Fruit fly (Drosophila melanogaster) whole organism, wandering third instar larva: Measurements from ENCODE around the gene TwdlO.

Source experiments
- Abd-B ChIP-seq: fragments of >200 bp; optimal IDR thresholded peaks from 2 replicates; lab custom pipeline; 2017; ENCODE audit warnings: missing biosample characterization, missing genetic modification characterization
- CG32264 ChIP-seq: fragments of 200-800 bp; sonication (Bioruptor generic); optimal IDR thresholded peaks from 2 replicates; lab custom pipeline; 2016; ENCODE audit warnings: missing biosample characterization, missing genetic modification characterization
- CG9705 ChIP-seq: fragments of 200-800 bp; sonication (Bioruptor generic); optimal IDR thresholded peaks from 2 replicates; lab custom pipeline; 2018; ENCODE audit warnings: missing biosample characterization, mild to moderate bottlenecking, missing genetic modification characterization
- CrebA ChIP-seq: fragments of 200-800 bp; sonication (Bioruptor generic); optimal IDR thresholded peaks from 2 replicates; lab custom pipeline; 2016; ENCODE audit warnings: missing biosample characterization, mild to moderate bottlenecking, missing genetic modification characterization, borderline replicate concordance
- Dfd ChIP-seq: fragments of >200 bp; optimal IDR thresholded peaks from 2 replicates; lab custom pipeline; 2017; ENCODE audit warnings: missing biosample characterization, missing genetic modification characterization
- Dif ChIP-seq: fragments of 200-275, 200-300 bp; sonication (Bioruptor generic); optimal IDR thresholded peaks from 2 replicates; lab custom pipeline; 2018; ENCODE audit warnings: missing biosample characterization, missing genetic modification characterization; ENCODE audit not compliant: partially characterized antibody
- GATAd ChIP-seq: sonication (Bioruptor generic); optimal IDR thresholded peaks from 2 replicates; lab custom pipeline; 2016; ENCODE audit warnings: missing biosample characterization, missing genetic modification characterization
- HLH106 ChIP-seq: fragments of 200-800 bp; optimal IDR thresholded peaks from 3 replicates; lab custom pipeline; 2019; ENCODE audit warnings: missing biosample characterization, mild to moderate bottlenecking, missing genetic modification characterization, moderate library complexity
- Hnf4 ChIP-seq: fragments of 200-800 bp; sonication (Bioruptor generic); optimal IDR thresholded peaks from 2 replicates; lab custom pipeline; 2016; ENCODE audit warnings: missing biosample characterization, mild to moderate bottlenecking, missing genetic modification characterization
- Hr83 ChIP-seq: fragments of 200-300 bp; sonication (Bioruptor generic); optimal IDR thresholded peaks from 2 replicates; lab custom pipeline; 2016; ENCODE audit warnings: missing biosample characterization, mild to moderate bottlenecking, missing genetic modification characterization, moderate library complexity; ENCODE audit not compliant: poor library complexity, severe bottlenecking
- Jra ChIP-seq: sonication (Bioruptor generic); optimal IDR thresholded peaks from 2 replicates; lab custom pipeline; 2016; ENCODE audit warnings: missing biosample characterization, missing genetic modification characterization
- Mio ChIP-seq: sonication (Bioruptor generic); optimal IDR thresholded peaks from 2 replicates; lab custom pipeline; 2016; ENCODE audit warnings: missing biosample characterization, missing genetic modification characterization
- Myc ChIP-seq: fragments of >200 bp; optimal IDR thresholded peaks from 2 replicates; lab custom pipeline; 2017
- N ChIP-seq: fragments of >200 bp; optimal IDR thresholded peaks from 2 replicates; lab custom pipeline; 2018; ENCODE audit warnings: missing biosample characterization, missing external identifiers, missing genetic modification characterization
- OdsH ChIP-seq: fragments of 200-800 bp; sonication (Bioruptor generic); optimal IDR thresholded peaks from 2 replicates; lab custom pipeline; 2016; ENCODE audit warnings: missing biosample characterization, mild to moderate bottlenecking, missing genetic modification characterization
- Sp1 ChIP-seq: fragments of 200-800 bp; sonication (Bioruptor generic); optimal IDR thresholded peaks from 3 replicates; lab custom pipeline; 2019; ENCODE audit warnings: missing biosample characterization, mild to moderate bottlenecking, missing genetic modification characterization, moderate library complexity
- Vsx2 ChIP-seq: fragments of 200-300, 225-300 bp; sonication (Bioruptor generic); optimal IDR thresholded peaks from 2 replicates; lab custom pipeline; 2018; ENCODE audit warnings: missing biosample characterization, missing genetic modification characterization; ENCODE audit not compliant: partially characterized antibody
- br ChIP-seq: fragments of 200-800 bp; sonication (Bioruptor generic); optimal IDR thresholded peaks from 2 replicates; lab custom pipeline; 2016; ENCODE audit warnings: missing biosample characterization, missing genetic modification characterization
- brk ChIP-seq: fragments of 200-800 bp; sonication (Bioruptor generic); optimal IDR thresholded peaks from 2 replicates; lab custom pipeline; 2016; ENCODE audit warnings: missing biosample characterization, mild to moderate bottlenecking, missing genetic modification characterization
- dl ChIP-seq, 2 experiments: fragments of 175-275, 200-275 bp in 1 of 2; fragments of 200-275 bp in 1 of 2; sonication (Bioruptor generic); optimal IDR thresholded peaks; lab custom pipeline; 2018; ENCODE audit warnings: mild to moderate bottlenecking in 2 of 2, missing biosample characterization in 2 of 2, missing genetic modification characterization in 2 of 2, moderate library complexity in 2 of 2; ENCODE audit not compliant: partially characterized antibody in 2 of 2, insufficient read depth in 1 of 2
- dsf ChIP-seq: sonication (Bioruptor generic); optimal IDR thresholded peaks from 2 replicates; lab custom pipeline; 2016; ENCODE audit warnings: missing biosample characterization, missing genetic modification characterization, borderline replicate concordance
- ey ChIP-seq: fragments of 200-800 bp; sonication (Bioruptor generic); optimal IDR thresholded peaks from 2 replicates; lab custom pipeline; 2016; ENCODE audit warnings: missing biosample characterization, missing genetic modification characterization
- h ChIP-seq: fragments of 200-800 bp; sonication (Bioruptor generic); optimal IDR thresholded peaks from 3 replicates; lab custom pipeline; 2016; ENCODE audit warnings: missing biosample characterization, mild to moderate bottlenecking, missing genetic modification characterization
- jim ChIP-seq: fragments of 175-275, 200-325 bp; sonication (Bioruptor generic); optimal IDR thresholded peaks from 2 replicates; lab custom pipeline; 2016; ENCODE audit warnings: missing biosample characterization, mild to moderate bottlenecking, missing genetic modification characterization
- psq ChIP-seq: fragments of 200-800 bp; sonication (Bioruptor generic); optimal IDR thresholded peaks from 3 replicates; lab custom pipeline; 2017; ENCODE audit warnings: missing biosample characterization, mild to moderate bottlenecking, missing genetic modification characterization, moderate library complexity
- sage ChIP-seq: fragments of 200-800 bp; sonication (Bioruptor generic); optimal IDR thresholded peaks from 2 replicates; lab custom pipeline; 2016; ENCODE audit warnings: missing biosample characterization, mild to moderate bottlenecking, missing genetic modification characterization
- sv ChIP-seq: fragments of 200-800 bp; sonication (Bioruptor generic); optimal IDR thresholded peaks from 3 replicates; lab custom pipeline; 2016; ENCODE audit warnings: missing biosample characterization, missing genetic modification characterization
- tai ChIP-seq: sonication (Bioruptor generic); optimal IDR thresholded peaks from 2 replicates; lab custom pipeline; 2016; ENCODE audit warnings: missing biosample characterization, missing genetic modification characterization
- usp ChIP-seq: fragments of >200 bp; optimal IDR thresholded peaks from 2 replicates; lab custom pipeline; 2017; ENCODE audit warnings: missing biosample characterization, missing genetic modification characterization
- woc ChIP-seq: sonication (Bioruptor generic); optimal IDR thresholded peaks from 2 replicates; lab custom pipeline; 2016; ENCODE audit warnings: missing biosample characterization, mild to moderate bottlenecking, missing genetic modification characterization

The TwdlO gene

DNA sequence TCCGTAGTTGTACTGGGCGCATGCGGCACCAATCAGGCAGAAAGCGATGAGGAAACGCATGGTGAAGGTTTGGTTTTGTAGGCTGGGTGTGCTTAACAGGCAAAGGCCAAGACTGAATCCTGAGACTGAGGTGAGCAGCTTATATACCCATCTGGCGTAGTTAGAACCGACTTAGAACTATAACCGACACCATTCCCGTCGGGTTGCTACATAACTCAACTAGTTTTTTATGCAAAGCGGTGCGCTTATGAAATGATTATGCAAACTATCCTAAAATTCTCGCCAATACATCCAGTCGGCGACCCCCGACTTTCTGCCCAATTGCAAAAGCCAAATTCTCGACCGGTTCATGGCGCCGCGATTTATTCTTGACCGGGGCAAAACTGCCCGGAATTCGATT lies at the start of gene TwdlO:
Gene TwdlO, minus strand, starts transcription at position 101 of the 400 bp plus-strand sequence.
- TF ChIP-seq Vsx2 (GFP tag; lab: Kevin White, UChicago) = no peak

DNA sequence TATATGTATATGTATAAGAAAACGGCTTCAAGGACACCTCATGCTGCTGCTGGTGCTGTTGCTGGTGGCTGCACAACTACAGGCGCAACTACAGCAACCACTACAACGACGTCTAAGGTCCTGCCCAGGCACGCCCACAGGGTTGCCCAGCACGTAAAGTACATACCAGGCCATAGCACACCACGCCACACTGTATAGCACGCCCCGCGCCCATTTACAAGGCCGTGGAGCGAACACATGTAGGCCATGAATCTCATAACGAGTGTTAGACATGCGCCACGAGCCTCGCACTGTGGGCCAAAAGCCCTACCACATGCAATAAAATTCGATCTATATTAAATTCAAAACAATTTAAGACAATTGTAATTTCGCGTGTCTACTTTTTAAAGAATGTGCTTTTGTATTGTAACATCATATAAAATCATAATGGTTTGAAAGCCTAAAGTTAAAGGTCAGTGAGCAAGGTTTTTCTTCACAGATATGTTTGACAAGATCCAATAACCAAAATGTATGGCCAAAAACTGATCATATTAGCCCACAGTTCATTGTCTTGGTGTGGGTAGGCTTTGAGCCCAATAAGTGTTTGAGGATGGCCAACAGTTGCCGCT lies 45.1 kb upstream of the TwdlO start:
- no peak for TF ChIP-seq sv (GFP tag; lab: Kevin White, UChicago)
- TF ChIP-seq CrebA (GFP tag; lab: Kevin White, UChicago) = no peak
- TF ChIP-seq Sp1 = no peak
- no peak for TF ChIP-seq Myc (lab: Kevin White, UChicago)
- no peak for TF ChIP-seq HLH106 (tag; lab: Kevin White, UChicago)
- no peak for TF ChIP-seq woc
- no peak for TF ChIP-seq Dif (GFP tag; lab: Kevin White, UChicago)
- no peak for TF ChIP-seq brk (GFP tag; lab: Kevin White, UChicago)
- TF ChIP-seq Vsx2 (GFP tag; lab: Kevin White, UChicago) = no peak
- no peak for TF ChIP-seq CG9705 (GFP tag; lab: Kevin White, UChicago)
- no peak for TF ChIP-seq CG32264 (GFP tag; lab: Kevin White, UChicago)
- TF ChIP-seq Hnf4 (GFP tag; lab: Kevin White, UChicago) = no peak
- no peak for TF ChIP-seq Jra (GFP tag; lab: Kevin White, UChicago)
- no peak for TF ChIP-seq Abd-B (GFP tag; lab: Kevin White, UChicago)
- no peak for TF ChIP-seq dsf (GFP tag; lab: Kevin White, UChicago)

DNA sequence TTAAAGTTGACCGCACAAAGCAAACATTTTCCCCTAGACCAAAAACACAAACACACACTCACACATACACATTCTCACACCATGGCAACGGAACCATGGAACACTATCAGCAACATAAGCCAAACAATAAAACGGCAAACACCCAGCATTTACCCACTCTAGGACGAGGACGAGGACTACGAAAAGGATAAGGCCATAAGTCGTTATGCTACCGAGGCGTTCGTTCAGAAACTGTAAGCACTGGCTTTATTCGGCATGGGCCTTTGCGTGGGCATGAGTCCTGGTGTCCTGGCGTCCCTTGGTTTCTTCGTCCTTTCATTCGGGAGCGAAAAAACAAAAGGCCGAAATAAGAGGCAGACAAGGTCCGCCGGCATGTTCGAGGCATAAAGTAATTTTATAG lies 43.7 kb upstream of the TwdlO start:
- TF ChIP-seq GATAd (GFP tag; lab: Kevin White, UChicago) (no peak), tai (GFP tag; lab: Kevin White, UChicago) (no peak), jim (GFP tag; lab: Kevin White, UChicago) (no peak), h (GFP tag; lab: Kevin White, UChicago) (no peak), woc (no peak), HLH106 (tag; lab: Kevin White, UChicago) (no peak), CG9705 (GFP tag; lab: Kevin White, UChicago) (no peak), psq (no peak), dl (GFP tag; optimal IDR thresholded peaks at IDR 0.05; lab: Kevin White, UChicago; ENCODE audit: insufficient read depth in 1 of 2, partially characterized antibody in 2 of 2) (no peak), dsf (GFP tag; lab: Kevin White, UChicago) (no peak), Sp1 (no peak), Hr83 (GFP tag; lab: Kevin White, UChicago) (no peak), Myc (lab: Kevin White, UChicago) (no peak), br (GFP tag; lab: Kevin White, UChicago) (no peak), CrebA (GFP tag; lab: Kevin White, UChicago) (no peak), CG32264 (GFP tag; lab: Kevin White, UChicago) (no peak), Mio (no peak), ey (GFP tag; lab: Kevin White, UChicago) (no peak)

dm6 chr3R:26656140-26656539 lies 29.6 kb upstream of the TwdlO start, which contains the start of gene Tb:
Gene Tb (plus strand): TSS chr3R:26656440.
- TF ChIP-seq OdsH (GFP tag; lab: Kevin White, UChicago) = no peak
- no peak for TF ChIP-seq N (GFP tag; lab: Kevin White, UChicago)
- no peak for TF ChIP-seq usp (GFP tag; lab: Kevin White, UChicago)
- TF ChIP-seq woc = no peak
- no peak for TF ChIP-seq Hr83 (GFP tag; lab: Kevin White, UChicago)
- TF ChIP-seq sage = no peak

dm6 chr3R:26655416-26655945 lies 28.9 kb upstream of the TwdlO start:
- TF ChIP-seq OdsH (GFP tag; lab: Kevin White, UChicago) = no peak
- TF ChIP-seq Dfd (GFP tag; lab: Kevin White, UChicago) = no peak
- TF ChIP-seq jim (GFP tag; lab: Kevin White, UChicago) = no peak
- TF ChIP-seq N (GFP tag; lab: Kevin White, UChicago) = no peak
- TF ChIP-seq h (GFP tag; lab: Kevin White, UChicago) = no peak
- no peak for TF ChIP-seq GATAd (GFP tag; lab: Kevin White, UChicago)
- TF ChIP-seq Myc (lab: Kevin White, UChicago) = peak; percentile 44
- TF ChIP-seq usp (GFP tag; lab: Kevin White, UChicago) = no peak
